Worm (Caenorhabditis elegans): ENCODE results near the gene Y50D7A.10.

Gene Y50D7A.10

DNA sequence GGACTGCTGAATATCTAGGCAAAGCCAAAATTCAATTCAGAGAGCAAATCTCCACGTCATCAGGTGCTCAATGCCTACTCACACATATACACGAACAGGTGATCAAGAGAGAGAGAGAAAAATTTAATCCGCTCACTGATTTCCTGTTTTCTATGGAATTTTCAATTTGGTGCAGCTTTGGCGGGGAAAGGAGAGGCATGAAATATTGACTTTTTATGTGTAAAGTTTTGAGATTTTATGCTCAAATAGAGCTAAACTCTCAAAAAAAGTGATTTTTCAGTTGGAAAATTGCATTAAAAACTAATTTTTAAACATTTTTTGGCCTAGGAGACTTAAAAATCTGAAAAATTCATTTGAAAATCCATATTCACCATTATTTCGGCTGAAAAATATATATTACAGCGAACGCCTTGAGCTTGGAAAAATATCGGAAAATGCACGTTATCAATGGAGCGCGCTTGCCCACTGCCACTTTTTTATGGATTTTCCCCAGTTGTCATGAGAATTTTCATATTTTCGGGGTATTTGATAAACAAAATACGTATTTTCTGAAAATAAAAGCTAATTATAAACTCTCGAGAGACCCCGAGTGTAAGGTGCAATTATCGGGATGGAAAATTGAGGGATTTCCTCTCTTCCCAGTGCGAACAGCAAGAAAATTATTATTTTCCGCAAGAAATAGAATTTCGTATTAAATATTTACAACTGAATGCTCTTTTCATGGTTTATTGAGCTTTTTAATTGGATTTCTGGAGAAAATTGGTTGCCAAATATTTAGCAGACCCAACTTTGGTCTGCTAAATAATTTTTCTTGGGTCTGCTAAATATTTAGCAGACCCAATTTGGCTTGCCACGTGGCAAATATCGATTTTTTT lies 28.3 kb downstream of the Y50D7A.10 start:
- TF ChIP-seq dmd-9 (GFP tag; IDR thresholded peaks at IDR 0.05) = no peak
- no peak for TF ChIP-seq dpl-1 (GFP tag; optimal IDR thresholded peaks at IDR 0.05)
- TF ChIP-seq nhr-25 (tag; optimal IDR thresholded peaks at IDR 0.05; ENCODE audit: borderline replicate concordance, insufficient read depth) = no peak
- no peak for TF ChIP-seq ztf-7 (tag; optimal IDR thresholded peaks at IDR 0.05)
- no peak for TF ChIP-seq ceh-82 (tag; optimal IDR thresholded peaks at IDR 0.05)
- no peak for TF ChIP-seq lin-13 (GFP tag; optimal IDR thresholded peaks at IDR 0.05)
- no peak for TF ChIP-seq F26F4.8 (GFP tag; conservative IDR thresholded peaks at IDR 0.05)
- TF ChIP-seq nhr-11 (tag; optimal IDR thresholded peaks at IDR 0.05) = no peak
- peak in 1 of 2 experiments; percentile 26 for TF ChIP-seq lsy-2 (tag; optimal IDR thresholded peaks at IDR 0.05)
- no peak for TF ChIP-seq attf-4 (tag; optimal IDR thresholded peaks at IDR 0.05)
- TF ChIP-seq hif-1 (tag; optimal IDR thresholded peaks at IDR 0.05) = no peak
- TF ChIP-seq unc-130 (GFP tag; optimal IDR thresholded peaks at IDR 0.05) = no peak
- TF ChIP-seq php-3 (GFP tag; IDR thresholded peaks at IDR 0.05) = peak; percentile 63; the same call in 1 of the 2 replicates
- peak; percentile 55 for TF ChIP-seq nhr-48 (tag; optimal IDR thresholded peaks at IDR 0.05)
- no peak for TF ChIP-seq ceh-32 (tag; optimal IDR thresholded peaks at IDR 0.05; ENCODE audit: poor library complexity)
- TF ChIP-seq aha-1 (tag) = peak; percentile 84
- TF ChIP-seq F49E8.2 (tag; optimal IDR thresholded peaks at IDR 0.05; ENCODE audit: borderline replicate concordance) = no peak
- TF ChIP-seq Y75B8A.6 (GFP tag; IDR thresholded peaks at IDR 0.05) = no peak
- no peak for TF ChIP-seq snpc-4 (tag; optimal IDR thresholded peaks at IDR 0.05)
- peak; percentile 3 for TF ChIP-seq duxl-1 (tag; optimal IDR thresholded peaks at IDR 0.05; ENCODE audit: poor library complexity)
- no peak for TF ChIP-seq ama-1 (optimal IDR thresholded peaks at IDR 0.05)
- TF ChIP-seq spr-1 (tag; optimal IDR thresholded peaks at IDR 0.05) = peak; percentile 7
- peak; percentile 74 for TF ChIP-seq nhr-102 (tag; optimal IDR thresholded peaks at IDR 0.05)
- no peak for TF ChIP-seq T20F7.1 (GFP tag; optimal IDR thresholded peaks at IDR 0.05)
- peak; percentile 53 for TF ChIP-seq T26A8.4 (GFP tag; IDR thresholded peaks at IDR 0.05)
- TF ChIP-seq nhr-10 (tag; optimal IDR thresholded peaks at IDR 0.05) = no peak
- TF ChIP-seq madf-5 (GFP tag; IDR thresholded peaks at IDR 0.05) = no peak
- no peak for TF ChIP-seq mxl-3 (GFP tag; optimal IDR thresholded peaks at IDR 0.05)
- 0 out of 2 replicates have a peak, but pooled peaks have one; percentile 6 for TF ChIP-seq saeg-2 (GFP tag; IDR thresholded peaks at IDR 0.05)
- TF ChIP-seq lir-3 (tag; optimal IDR thresholded peaks at IDR 0.05) = no peak
- no peak for TF ChIP-seq mdt-29 (GFP tag; IDR thresholded peaks at IDR 0.05)
- no peak for TF ChIP-seq pqm-1 (tag; optimal IDR thresholded peaks at IDR 0.05)
- peak; percentile 36; the same call in 1 of the 2 replicates for TF ChIP-seq arid-1 (GFP tag; conservative IDR thresholded peaks at IDR 0.05)
- TF ChIP-seq zfp-3 (GFP tag; conservative IDR thresholded peaks at IDR 0.05) = no peak
- no peak for TF ChIP-seq ZK337.2 (GFP tag; IDR thresholded peaks at IDR 0.05)
- TF ChIP-seq dmd-6 (GFP tag; IDR thresholded peaks at IDR 0.05) = no peak
- TF ChIP-seq nhr-237 (tag; optimal IDR thresholded peaks at IDR 0.05) = no peak
- TF ChIP-seq nhr-76 (tag; optimal IDR thresholded peaks at IDR 0.05) = no peak
- no peak for TF ChIP-seq tag-97 (GFP tag; IDR thresholded peaks at IDR 0.05)
- TF ChIP-seq lin-29 (GFP tag; IDR thresholded peaks at IDR 0.05) = no peak
- no peak for TF ChIP-seq gei-8 (GFP tag; optimal IDR thresholded peaks at IDR 0.05)
- no peak for TF ChIP-seq spr-3 (GFP tag; optimal IDR thresholded peaks at IDR 0.05)
- TF ChIP-seq dmd-8 (GFP tag; IDR thresholded peaks at IDR 0.05) = no peak
- peak; percentile 82 for TF ChIP-seq lin-38 (GFP tag; IDR thresholded peaks at IDR 0.05)
- no peak for TF ChIP-seq hmg-1.1 (GFP tag; IDR thresholded peaks at IDR 0.05)
- TF ChIP-seq nhr-6 (tag; optimal IDR thresholded peaks at IDR 0.05) = peak; percentile 5
- no peak for TF ChIP-seq dve-1 (tag; optimal IDR thresholded peaks at IDR 0.05; ENCODE audit: insufficient read depth)
- TF ChIP-seq cey-2 (tag; optimal IDR thresholded peaks at IDR 0.05; ENCODE audit: borderline replicate concordance, insufficient read depth) = no peak
- TF ChIP-seq D1046.2 (GFP tag; IDR thresholded peaks at IDR 0.05) = no peak

Measured in whole organism, L4 larva.